Worm (Caenorhabditis elegans): ENCODE data around the gene H43E16.1.

The H43E16.1 gene

DNA sequence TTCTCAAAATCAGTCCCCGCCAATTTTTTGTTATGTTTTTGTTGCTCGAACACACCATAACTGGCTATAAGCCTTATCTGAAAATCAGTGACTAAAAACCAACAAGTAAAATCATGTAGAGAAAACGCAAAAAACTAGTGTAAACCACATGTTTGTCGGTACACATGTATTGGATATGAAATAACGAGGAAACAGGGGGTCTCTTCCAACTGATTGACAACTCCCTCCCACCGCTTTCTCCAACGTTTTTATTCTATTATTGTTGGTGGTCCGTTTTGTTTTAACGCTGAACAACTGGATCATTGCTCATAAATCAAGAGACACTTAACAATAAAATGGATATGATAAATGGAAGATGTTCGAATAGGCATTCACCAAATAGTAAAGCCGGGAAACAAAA lies 52.7 kb downstream of the H43E16.1 start:
- TF ChIP-seq dsc-1 (tag; optimal IDR thresholded peaks at IDR 0.05) (peak; percentile 52), swsn-7 (tag; optimal IDR thresholded peaks at IDR 0.05) (no peak), sup-37 (GFP tag; optimal IDR thresholded peaks at IDR 0.05) (no peak), lin-14 (GFP tag; optimal IDR thresholded peaks at IDR 0.05) (peak; percentile 32), alr-1 (tag; optimal IDR thresholded peaks at IDR 0.05; ENCODE audit: borderline replicate concordance) (no peak), nhr-28 (tag; optimal IDR thresholded peaks at IDR 0.05) (no peak), fkh-10 (GFP tag; optimal IDR thresholded peaks at IDR 0.05) (no peak), lin-15B (tag; optimal IDR thresholded peaks at IDR 0.05) (no peak)

Data from whole organism, L1 larva.